Worm (Caenorhabditis elegans) whole organism, L4 larva: ENCODE data around the gene B0336.12.

Experiments used
- D1046.2 ChIP-seq: fragments of 200-800 bp; sonication (Bioruptor generic); IDR thresholded peaks from 2 replicates; pipeline ENCODE4 v1.3.6; 2022; ENCODE audit warnings: missing genetic modification characterization, missing compliant biosample characterization
- F37D6.2 ChIP-seq: sonication (generic microtip); optimal IDR thresholded peaks from 2 replicates; lab custom pipeline; 2016; ENCODE audit warnings: mild to moderate bottlenecking, missing genetic modification characterization, missing compliant biosample characterization
- F49E8.2 ChIP-seq: sonication (generic microtip); optimal IDR thresholded peaks from 2 replicates; lab custom pipeline; 2016; ENCODE audit warnings: missing compliant biosample characterization, mild to moderate bottlenecking, missing genetic modification characterization, borderline replicate concordance
- Y5F2A.4 ChIP-seq: fragments of 200-800 bp; sonication (Bioruptor generic); optimal IDR thresholded peaks from 2 replicates; lab custom pipeline; 2018; ENCODE audit warnings: mild to moderate bottlenecking, missing genetic modification characterization, missing compliant biosample characterization
- ZK546.5 ChIP-seq, 2 experiments: sonication (generic microtip); optimal IDR thresholded peaks; 2 replicates each; lab custom pipeline; 2017; ENCODE audit warnings: missing biosample characterization in 2 of 2, missing genetic modification characterization in 2 of 2
- aly-2 ChIP-seq: sonication (generic microtip); optimal IDR thresholded peaks from 2 replicates; lab custom pipeline; 2018; ENCODE audit warnings: missing biosample characterization, missing genetic modification characterization
- arid-1 ChIP-seq: fragments of 200-800 bp; sonication (Bioruptor generic); conservative IDR thresholded peaks from 2 replicates; pipeline ENCODE4 v1.3.6; 2022; ENCODE audit warnings: missing genetic modification reagents, missing genetic modification characterization, missing compliant biosample characterization
- attf-4 ChIP-seq: sonication (generic microtip); optimal IDR thresholded peaks from 3 replicates; lab custom pipeline; 2017; ENCODE audit warnings: missing biosample characterization, missing genetic modification characterization
- ceh-32 ChIP-seq: sonication (generic microtip); optimal IDR thresholded peaks from 2 replicates; lab custom pipeline; 2016; ENCODE audit warnings: mild to moderate bottlenecking, missing genetic modification characterization, missing compliant biosample characterization; ENCODE audit not compliant: poor library complexity
- ceh-44 ChIP-seq: fragments of 200-800 bp; sonication (Bioruptor generic); IDR thresholded peaks from 2 replicates; pipeline ENCODE4 v1.3.6; 2022; ENCODE audit warnings: missing genetic modification reagents, missing genetic modification characterization, missing compliant biosample characterization
- ceh-82 ChIP-seq: sonication (generic microtip); optimal IDR thresholded peaks from 2 replicates; lab custom pipeline; 2017; ENCODE audit warnings: missing biosample characterization, missing genetic modification characterization
- daf-16 ChIP-seq, 3 experiments: sonication (generic microtip); optimal IDR thresholded peaks; 2 replicates each; lab custom pipeline; 2016 to 2017; ENCODE audit warnings: missing genetic modification characterization in 3 of 3, missing genetic modification reagents in 3 of 3, mild to moderate bottlenecking in 2 of 3, missing compliant biosample characterization in 2 of 3, missing biosample characterization in 1 of 3, moderate library complexity in 1 of 3
- daf-8 ChIP-seq: fragments of 200-800 bp; sonication (Bioruptor generic); IDR thresholded peaks from 2 replicates; pipeline ENCODE4 v1.3.6; 2022; ENCODE audit warnings: missing genetic modification characterization, missing compliant biosample characterization
- dve-1 ChIP-seq: sonication (generic microtip); optimal IDR thresholded peaks from 2 replicates; lab custom pipeline; 2017; ENCODE audit warnings: antibody characterized with exemption, mild to moderate bottlenecking, missing genetic modification characterization, missing compliant biosample characterization; ENCODE audit not compliant: insufficient read depth
- egl-43 ChIP-seq: fragments of 200-800 bp; sonication (Bioruptor generic); IDR thresholded peaks from 2 replicates; pipeline ENCODE4 v1.3.6; 2022; ENCODE audit warnings: missing genetic modification reagents, missing genetic modification characterization, missing compliant biosample characterization
- gei-8 ChIP-seq: fragments of 200-800 bp; sonication (Bioruptor generic); optimal IDR thresholded peaks from 2 replicates; lab custom pipeline; 2018; ENCODE audit warnings: mild to moderate bottlenecking, missing genetic modification characterization, missing compliant biosample characterization
- hif-1 ChIP-seq, 2 experiments: sonication (generic microtip); optimal IDR thresholded peaks; 2 replicates each; lab custom pipeline; 2016 to 2017; ENCODE audit warnings: missing compliant biosample characterization in 2 of 2, missing genetic modification characterization in 2 of 2, missing genetic modification reagents in 2 of 2, missing genotype in 2 of 2, mild to moderate bottlenecking in 1 of 2
- hlh-11 ChIP-seq: fragments of 200-800 bp; sonication (Bioruptor generic); optimal IDR thresholded peaks from 2 replicates; lab custom pipeline; 2018; ENCODE audit warnings: mild to moderate bottlenecking, missing genetic modification characterization, missing compliant biosample characterization
- hmg-1.1 ChIP-seq: fragments of 200-800 bp; sonication (Bioruptor generic); IDR thresholded peaks from 2 replicates; pipeline ENCODE4 v1.3.6; 2022; ENCODE audit warnings: missing genetic modification reagents, missing genetic modification characterization, missing compliant biosample characterization
- lim-7 ChIP-seq: fragments of 200-800 bp; sonication (Bioruptor generic); IDR thresholded peaks from 2 replicates; pipeline ENCODE4 v1.3.6; 2022; ENCODE audit warnings: missing genetic modification characterization, missing compliant biosample characterization
- lin-15B ChIP-seq: fragments of 150-350 bp; sonication (generic microtip); optimal IDR thresholded peaks from 3 replicates; lab custom pipeline; 2014; ENCODE audit warnings: missing biosample characterization, missing genetic modification characterization
- lin-39 ChIP-seq: fragments of 150-350 bp; optimal IDR thresholded peaks from 2 replicates; lab custom pipeline; 2014; ENCODE audit warnings: missing biosample characterization, missing genetic modification reagents, missing genetic modification characterization
- lsy-2 ChIP-seq, 2 experiments: fragments of 150-350 bp in 1 of 2; sonication (generic microtip) in 1 of 2; optimal IDR thresholded peaks; 2 replicates each; lab custom pipeline; 2014 to 2017; ENCODE audit warnings: missing biosample characterization in 2 of 2, missing genetic modification characterization in 2 of 2
- madf-5 ChIP-seq, 2 experiments: fragments of 200-800 bp; sonication (Bioruptor generic); IDR thresholded peaks; 2 replicates each; pipeline ENCODE4 v1.3.6; 2022; ENCODE audit warnings: missing compliant biosample characterization in 2 of 2, missing genetic modification characterization in 2 of 2
- mes-2 ChIP-seq: sonication (generic microtip); optimal IDR thresholded peaks from 2 replicates; lab custom pipeline; 2016; ENCODE audit warnings: missing genotype, mild to moderate bottlenecking, missing genetic modification characterization, missing compliant biosample characterization; ENCODE audit not compliant: poor library complexity, severe bottlenecking
- mxl-2 ChIP-seq: fragments of 200-800 bp; sonication (Bioruptor generic); conservative IDR thresholded peaks from 2 replicates; pipeline ENCODE4 v1.3.6; 2022; ENCODE audit warnings: missing genetic modification reagents, missing genetic modification characterization, missing compliant biosample characterization
- mxl-3 ChIP-seq: fragments of 200-800 bp; sonication (Bioruptor generic); optimal IDR thresholded peaks from 2 replicates; lab custom pipeline; 2018; ENCODE audit warnings: mild to moderate bottlenecking, missing genetic modification characterization, missing compliant biosample characterization
- nhr-10 ChIP-seq: fragments of 150-350 bp; optimal IDR thresholded peaks from 2 replicates; lab custom pipeline; 2014; ENCODE audit warnings: missing biosample characterization, missing genetic modification characterization
- nhr-102 ChIP-seq: sonication (generic microtip); optimal IDR thresholded peaks from 2 replicates; lab custom pipeline; 2016; ENCODE audit warnings: mild to moderate bottlenecking, missing genetic modification characterization, moderate library complexity, missing compliant biosample characterization
- nhr-11 ChIP-seq: fragments of 150-350 bp; optimal IDR thresholded peaks from 2 replicates; lab custom pipeline; 2014; ENCODE audit warnings: missing biosample characterization, missing genetic modification characterization
- nhr-111 ChIP-seq: fragments of 200-800 bp; sonication (Bioruptor generic); optimal IDR thresholded peaks from 2 replicates; lab custom pipeline; 2018; ENCODE audit warnings: mild to moderate bottlenecking, missing genetic modification characterization, missing compliant biosample characterization
- nhr-41 ChIP-seq: fragments of 200-800 bp; sonication (Bioruptor generic); IDR thresholded peaks from 2 replicates; pipeline ENCODE4 v1.3.6; 2022; ENCODE audit warnings: missing genetic modification reagents, missing genetic modification characterization, missing compliant biosample characterization
- nhr-76 ChIP-seq: fragments of 150-350 bp; optimal IDR thresholded peaks from 2 replicates; lab custom pipeline; 2014; ENCODE audit warnings: missing biosample characterization, missing genetic modification characterization
- pha-4 ChIP-seq, 2 experiments: fragments of 150-350 bp in 1 of 2; fragments of 200-800 bp in 1 of 2; sonication (Bioruptor generic) in 1 of 2; IDR thresholded peaks in 1 of 2; optimal IDR thresholded peaks in 1 of 2; 2 replicates each; pipeline versions ENCODE4 v1.3.6 to Lab custom; 2014 to 2022; ENCODE audit warnings: missing genetic modification characterization in 2 of 2, missing genetic modification reagents in 2 of 2, missing biosample characterization in 1 of 2, missing compliant biosample characterization in 1 of 2
- rbr-2 ChIP-seq: sonication (generic microtip); optimal IDR thresholded peaks from 2 replicates; lab custom pipeline; 2016; ENCODE audit warnings: missing genotype, missing genetic modification characterization, missing compliant biosample characterization
- saeg-2 ChIP-seq: fragments of 200-800 bp; sonication (Bioruptor generic); IDR thresholded peaks from 2 replicates; pipeline ENCODE4 v1.3.6; 2022; ENCODE audit warnings: missing genetic modification reagents, missing genetic modification characterization, missing compliant biosample characterization
- set-16 ChIP-seq: fragments of 200-800 bp; sonication (Bioruptor generic); IDR thresholded peaks from 2 replicates; pipeline ENCODE4 v1.3.6; 2022; ENCODE audit warnings: missing genetic modification reagents, missing genetic modification characterization, missing compliant biosample characterization
- snpc-1.2 ChIP-seq: fragments of 200-800 bp; sonication (Bioruptor generic); IDR thresholded peaks from 2 replicates; pipeline ENCODE4 v1.3.6; 2022; ENCODE audit warnings: missing genetic modification reagents, missing genetic modification characterization, missing compliant biosample characterization
- snpc-4 ChIP-seq: fragments of 150-350 bp; optimal IDR thresholded peaks from 2 replicates; lab custom pipeline; 2014; ENCODE audit warnings: missing biosample characterization, missing genetic modification characterization
- spr-1 ChIP-seq: sonication (generic microtip); optimal IDR thresholded peaks from 2 replicates; lab custom pipeline; 2016; ENCODE audit warnings: mild to moderate bottlenecking, missing genetic modification characterization, missing compliant biosample characterization
- spr-3 ChIP-seq: fragments of 200-800 bp; sonication (Bioruptor generic); optimal IDR thresholded peaks from 2 replicates; lab custom pipeline; 2018; ENCODE audit warnings: mild to moderate bottlenecking, missing genetic modification characterization, missing compliant biosample characterization
- tra-1 ChIP-seq: fragments of 200-800 bp; sonication (Bioruptor generic); IDR thresholded peaks from 2 replicates; pipeline ENCODE4 v1.3.6; 2022; ENCODE audit warnings: missing genetic modification reagents, missing genetic modification characterization, missing compliant biosample characterization
- unc-39 ChIP-seq: sonication (generic microtip); optimal IDR thresholded peaks from 2 replicates; lab custom pipeline; 2017; ENCODE audit warnings: missing biosample characterization, missing genetic modification characterization
- unc-62 ChIP-seq, 3 experiments: fragments of 150-350 bp in 1 of 3; sonication (generic microtip); optimal IDR thresholded peaks in 2 of 3; peaks in 1 of 3; 1 replicate in 1 of 3; 2 replicates in 2 of 3; lab custom pipeline; 2014 to 2017; ENCODE audit warnings: missing biosample characterization in 3 of 3, missing genetic modification characterization in 3 of 3, missing genetic modification reagents in 3 of 3, missing genotype in 1 of 3
- vab-7 ChIP-seq: fragments of 200-800 bp; sonication (Bioruptor generic); IDR thresholded peaks from 2 replicates; pipeline ENCODE4 v1.3.6; 2022; ENCODE audit warnings: missing genetic modification reagents, missing genetic modification characterization, missing compliant biosample characterization
- zag-1 ChIP-seq: fragments of 150-350 bp; optimal IDR thresholded peaks from 2 replicates; lab custom pipeline; 2014; ENCODE audit warnings: missing biosample characterization, missing genetic modification characterization
- zfp-3 ChIP-seq: fragments of 200-800 bp; sonication (Bioruptor generic); conservative IDR thresholded peaks from 2 replicates; pipeline ENCODE4 v1.3.6; 2022; ENCODE audit warnings: missing genetic modification reagents, missing genetic modification characterization, missing compliant biosample characterization
- zip-11 ChIP-seq: fragments of 200-800 bp; sonication (Bioruptor generic); IDR thresholded peaks from 2 replicates; pipeline ENCODE4 v1.3.6; 2022; ENCODE audit warnings: missing genetic modification characterization, missing compliant biosample characterization

The B0336.12 gene

DNA sequence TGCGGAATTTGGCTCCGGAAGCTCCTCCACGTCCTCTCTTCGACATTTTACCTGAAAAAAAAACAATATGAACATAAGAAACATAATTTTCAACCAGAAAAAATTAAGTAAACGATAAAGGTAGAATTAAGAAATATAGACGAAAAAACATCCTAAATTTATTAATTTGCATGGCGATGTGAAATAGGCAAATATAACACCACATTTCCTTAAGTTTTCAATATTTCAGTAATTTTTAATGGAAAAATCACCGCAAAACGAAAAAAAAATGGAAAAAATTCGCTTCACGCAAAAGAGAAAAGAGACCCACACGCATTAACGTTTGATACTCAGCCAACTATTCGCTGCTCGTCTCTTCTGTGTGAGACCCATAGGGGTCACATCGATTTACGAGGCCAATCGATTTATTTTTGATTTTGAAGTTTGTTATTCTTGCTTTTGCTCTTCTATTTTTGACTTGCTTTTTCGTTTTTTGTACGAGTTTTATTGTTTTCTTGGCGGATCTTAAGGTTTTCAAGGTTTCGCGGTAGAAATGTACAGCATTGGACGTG is 3.8 kb downstream of the B0336.12 start, which contains the start of gene rpl-23 (continued):
- TF ChIP-seq nhr-41 (no peak), mxl-3 (GFP tag; lab: Kevin White, UChicago) (no peak), set-16 (GFP tag; lab: Robert Waterston, UW) (no peak), mxl-2 (GFP tag; lab: Robert Waterston, UW) (no peak), ceh-44 (GFP tag; lab: Robert Waterston, UW) (peak; percentile 40; the same call in 1 of the 2 replicates), unc-62 (GFP tag; optimal IDR thresholded peaks at IDR 0.05 in 1 of 2; lab: Kevin White, UChicago) (peak in 1 of 2 experiments; percentile 21), unc-62 (tag; optimal IDR thresholded peaks at IDR 0.05; lab: Kevin White, UChicago) (no peak), ceh-82 (no peak), daf-8 (GFP tag; lab: Robert Waterston, UW) (no peak), nhr-10 (tag; lab: Kevin White, UChicago) (no peak), nhr-11 (tag; lab: Kevin White, UChicago) (peak; percentile 96), zfp-3 (no peak), nhr-76 (tag; lab: Kevin White, UChicago) (no peak), zag-1 (no peak), ceh-32 (tag; lab: Kevin White, UChicago) (no peak), lim-7 (GFP tag; lab: Robert Waterston, UW) (0 out of 2 replicates have a peak, but pooled peaks have one; percentile 52), F37D6.2 (tag; lab: Kevin White, UChicago) (peak; percentile 59), tra-1 (GFP tag; lab: Robert Waterston, UW) (peak; percentile 65; the same call in 1 of the 2 replicates), gei-8 (GFP tag; lab: Kevin White, UChicago) (no peak), hlh-11 (peak; percentile 77), spr-3 (GFP tag; lab: Kevin White, UChicago) (no peak), spr-1 (peak; percentile 15), attf-4 (no peak), dve-1 (tag; lab: Kevin White, UChicago) (peak; percentile 94), hmg-1.1 (GFP tag; lab: Robert Waterston, UW) (peak; percentile 77), egl-43 (no peak), rbr-2 (peak; percentile 83), D1046.2 (GFP tag; lab: Robert Waterston, UW) (no peak), unc-39 (tag; lab: Kevin White, UChicago) (no peak), daf-16 (GFP tag; optimal IDR thresholded peaks at IDR 0.05; lab: Kevin White, UChicago) (peak in 1 of 2 experiments; percentile 38), daf-16 (tag; optimal IDR thresholded peaks at IDR 0.05; lab: Kevin White, UChicago) (peak; percentile 72), nhr-111 (no peak), ZK546.5 (tag; optimal IDR thresholded peaks at IDR 0.05; lab: Kevin White, UChicago) (peak in 1 of 2 experiments; percentile 58), madf-5 (GFP tag; IDR thresholded peaks at IDR 0.05; lab: Robert Waterston, UW) (no peak), lin-15B (tag; lab: Kevin White, UChicago) (no peak), pha-4 (GFP tag; IDR thresholded peaks at IDR 0.05; lab: Robert Waterston, UW) (peak; percentile 64; the same call in 1 of the 2 replicates), pha-4 (tag; optimal IDR thresholded peaks at IDR 0.05; lab: Kevin White, UChicago) (peak; percentile 98), zip-11 (GFP tag; lab: Robert Waterston, UW) (no peak), Y5F2A.4 (GFP tag; lab: Kevin White, UChicago) (no peak), F49E8.2 (no peak), hif-1 (tag; optimal IDR thresholded peaks at IDR 0.05; lab: Kevin White, UChicago) (peak in 1 of 2 experiments; percentile 77), aly-2 (no peak), saeg-2 (0 out of 2 replicates have a peak, but pooled peaks have one; percentile 14), snpc-1.2 (GFP tag; lab: Robert Waterston, UW) (no peak), lsy-2 (tag; optimal IDR thresholded peaks at IDR 0.05; lab: Kevin White, UChicago) (peak; percentile 83 to 96), nhr-102 (tag; lab: Kevin White, UChicago) (peak; percentile 52), mes-2 (tag; lab: Kevin White, UChicago) (peak; percentile 92), lin-39 (tag; lab: Kevin White, UChicago) (no peak), vab-7 (peak; percentile 61), snpc-4 (tag; lab: Kevin White, UChicago) (no peak), arid-1 (GFP tag; lab: Robert Waterston, UW) (peak; percentile 74; the same call in 1 of the 2 replicates)
